Worm (Caenorhabditis elegans): Measurements from ENCODE around the gene W07A12.8.

ce11 chrII:9156277-9156676, 9.3 kb downstream of the W07A12.8 start:
- no peak for TF ChIP-seq him-1 (tag; optimal IDR thresholded peaks at IDR 0.05)
- no peak for TF ChIP-seq W03F9.2 (tag; optimal IDR thresholded peaks at IDR 0.05)
- no peak for TF ChIP-seq dao-5 (tag; optimal IDR thresholded peaks at IDR 0.05)

Data from whole organism, L4/young adult.